Worm (Caenorhabditis elegans) whole organism, L1 larva: Measurements from ENCODE around the gene ZC155.4.

Source experiments
- C04F5.9 ChIP-seq: sonication (generic microtip); optimal IDR thresholded peaks from 2 replicates; lab custom pipeline; 2016; ENCODE audit warnings: missing genetic modification characterization, missing compliant biosample characterization
- aha-1 ChIP-seq: fragments of 150-350 bp; optimal IDR thresholded peaks from 2 replicates; lab custom pipeline; 2014; ENCODE audit warnings: missing biosample characterization, missing genetic modification characterization
- alr-1 ChIP-seq: fragments of 200-800 bp; sonication (Bioruptor generic); optimal IDR thresholded peaks from 2 replicates; lab custom pipeline; 2018; ENCODE audit warnings: borderline replicate concordance, mild to moderate bottlenecking, missing genetic modification characterization, missing compliant biosample characterization
- ceh-63 ChIP-seq: fragments of 200-800 bp; sonication (Bioruptor generic); optimal IDR thresholded peaks from 2 replicates; lab custom pipeline; 2018; ENCODE audit warnings: mild to moderate bottlenecking, missing genetic modification characterization, missing compliant biosample characterization
- ceh-82 ChIP-seq, 3 experiments: fragments of 150-350 bp in 1 of 3; sonication (generic microtip) in 2 of 3; optimal IDR thresholded peaks; 2 replicates each; lab custom pipeline; 2014 to 2017; ENCODE audit warnings: missing biosample characterization in 3 of 3, missing genetic modification characterization in 3 of 3
- ceh-90 ChIP-seq: sonication (generic microtip); optimal IDR thresholded peaks from 2 replicates; lab custom pipeline; 2016; ENCODE audit warnings: missing genetic modification characterization, missing compliant biosample characterization
- ces-1 ChIP-seq: fragments of 150-350 bp; optimal IDR thresholded peaks from 2 replicates; lab custom pipeline; 2014; ENCODE audit warnings: missing biosample characterization, missing genetic modification reagents, missing genetic modification characterization
- dsc-1 ChIP-seq: sonication (generic microtip); optimal IDR thresholded peaks from 2 replicates; lab custom pipeline; 2016; ENCODE audit warnings: mild to moderate bottlenecking, missing genetic modification characterization, missing compliant biosample characterization
- efl-1 ChIP-seq, 4 experiments: fragments of 150-350 bp; optimal IDR thresholded peaks in 3 of 4; peaks in 1 of 4; 1 replicate in 1 of 4; 2 replicates in 3 of 4; lab custom pipeline; 2014; ENCODE audit warnings: missing biosample characterization in 2 of 4, missing genetic modification characterization in 2 of 4, missing genetic modification reagents in 2 of 4
- egl-13 ChIP-seq: sonication (generic microtip); optimal IDR thresholded peaks from 2 replicates; lab custom pipeline; 2016; ENCODE audit warnings: missing genotype, missing genetic modification reagents, missing genetic modification characterization, missing compliant biosample characterization
- elt-3 ChIP-seq, 6 experiments: fragments of 150-350 bp in 1 of 6; sonication (generic microtip); optimal IDR thresholded peaks; 2 replicates each; lab custom pipeline; 2017 to 2018; ENCODE audit warnings: missing biosample characterization in 6 of 6, missing genetic modification characterization in 6 of 6, inconsistent platforms in 1 of 6
- ets-5 ChIP-seq: fragments of 200-800 bp; sonication (Bioruptor generic); IDR thresholded peaks from 2 replicates; pipeline ENCODE4 v1.3.6; 2022; ENCODE audit warnings: missing genetic modification characterization, missing compliant biosample characterization
- fkh-4 ChIP-seq: sonication (generic microtip); optimal IDR thresholded peaks from 2 replicates; lab custom pipeline; 2016; ENCODE audit warnings: missing compliant biosample characterization, missing genetic modification characterization, borderline replicate concordance
- fkh-8 ChIP-seq: sonication (generic microtip); optimal IDR thresholded peaks from 2 replicates; lab custom pipeline; 2016; ENCODE audit warnings: mild to moderate bottlenecking, missing genetic modification characterization, missing compliant biosample characterization
- fos-1 ChIP-seq: fragments of 150-350 bp; optimal IDR thresholded peaks from 2 replicates; lab custom pipeline; 2014; ENCODE audit warnings: missing biosample characterization, missing genetic modification characterization
- grh-1 ChIP-seq: fragments of 200-800 bp; sonication (Bioruptor generic); IDR thresholded peaks from 2 replicates; pipeline ENCODE4 v1.3.6; 2022; ENCODE audit warnings: missing genetic modification reagents, missing genetic modification characterization, missing compliant biosample characterization
- hpl-2 ChIP-seq: fragments of 150-350 bp; optimal IDR thresholded peaks from 2 replicates; lab custom pipeline; 2014; ENCODE audit warnings: missing biosample characterization, missing genetic modification reagents, missing genetic modification characterization
- jun-1 ChIP-seq: fragments of 150-350 bp; optimal IDR thresholded peaks from 2 replicates; lab custom pipeline; 2014; ENCODE audit warnings: missing biosample characterization, missing genetic modification reagents, missing genetic modification characterization
- lin-13 ChIP-seq: fragments of 150-350 bp; optimal IDR thresholded peaks from 2 replicates; lab custom pipeline; 2014; ENCODE audit warnings: missing biosample characterization, missing genetic modification reagents, missing genetic modification characterization
- lin-14 ChIP-seq: fragments of 200-800 bp; sonication (Bioruptor generic); optimal IDR thresholded peaks from 2 replicates; lab custom pipeline; 2018; ENCODE audit warnings: mild to moderate bottlenecking, missing genetic modification characterization, moderate library complexity, missing compliant biosample characterization
- lsy-2 ChIP-seq, 2 experiments: fragments of 150-350 bp; optimal IDR thresholded peaks; 2 replicates each; lab custom pipeline; 2014; ENCODE audit warnings: missing biosample characterization in 2 of 2, missing genetic modification characterization in 2 of 2
- mab-9 ChIP-seq: fragments of 200-800 bp; sonication (Bioruptor generic); IDR thresholded peaks from 2 replicates; pipeline ENCODE4 v1.3.6; 2022; ENCODE audit warnings: missing genetic modification reagents, missing genetic modification characterization, missing compliant biosample characterization
- mef-2 ChIP-seq: fragments of 150-350 bp; optimal IDR thresholded peaks from 2 replicates; lab custom pipeline; 2014; ENCODE audit warnings: missing biosample characterization, missing genetic modification characterization
- mep-1 ChIP-seq: fragments of 150-350 bp; optimal IDR thresholded peaks from 2 replicates; lab custom pipeline; 2014; ENCODE audit warnings: missing biosample characterization, missing genetic modification characterization
- nhr-19 ChIP-seq: fragments of 200-800 bp; sonication (Bioruptor generic); conservative IDR thresholded peaks from 2 replicates; pipeline ENCODE4 v1.3.6; 2022; ENCODE audit warnings: missing genetic modification characterization, missing compliant biosample characterization
- nhr-20 ChIP-seq: sonication (generic microtip); optimal IDR thresholded peaks from 2 replicates; lab custom pipeline; 2016; ENCODE audit warnings: mild to moderate bottlenecking, missing genetic modification characterization, missing compliant biosample characterization
- nhr-28 ChIP-seq: fragments of 150-350 bp; optimal IDR thresholded peaks from 2 replicates; lab custom pipeline; 2014; ENCODE audit warnings: missing biosample characterization, missing genetic modification characterization
- nhr-71 ChIP-seq: sonication (generic microtip); optimal IDR thresholded peaks from 2 replicates; lab custom pipeline; 2016; ENCODE audit warnings: mild to moderate bottlenecking, missing genetic modification characterization, moderate library complexity, missing compliant biosample characterization
- nhr-76 ChIP-seq: sonication (generic microtip); optimal IDR thresholded peaks from 2 replicates; lab custom pipeline; 2017; ENCODE audit warnings: missing biosample characterization, missing genetic modification characterization
- nhr-77 ChIP-seq: fragments of 150-350 bp; optimal IDR thresholded peaks from 2 replicates; lab custom pipeline; 2014; ENCODE audit warnings: missing biosample characterization, missing genetic modification characterization
- nhr-85 ChIP-seq: sonication (generic microtip); peaks from one replicate; lab custom pipeline; 2016; ENCODE audit warnings: missing genetic modification characterization, inconsistent platforms, missing compliant biosample characterization
- rnt-1 ChIP-seq: sonication (generic microtip); optimal IDR thresholded peaks from 2 replicates; lab custom pipeline; 2016; ENCODE audit warnings: mild to moderate bottlenecking, missing genetic modification characterization, moderate library complexity, missing compliant biosample characterization
- skn-1 ChIP-seq: fragments of 150-350 bp; optimal IDR thresholded peaks from 2 replicates; lab custom pipeline; 2014; ENCODE audit warnings: missing biosample characterization, missing genetic modification characterization
- snu-23 ChIP-seq: sonication (generic microtip); optimal IDR thresholded peaks from 2 replicates; lab custom pipeline; 2016; ENCODE audit warnings: missing genetic modification characterization, missing compliant biosample characterization
- sptf-1 ChIP-seq: fragments of 150-350 bp; optimal IDR thresholded peaks from 2 replicates; lab custom pipeline; 2014; ENCODE audit warnings: missing biosample characterization, missing genetic modification characterization
- tbx-2 ChIP-seq: sonication (generic microtip); optimal IDR thresholded peaks from 2 replicates; lab custom pipeline; 2016; ENCODE audit warnings: missing genetic modification characterization, missing compliant biosample characterization
- tlp-1 ChIP-seq: fragments of 150-350 bp; optimal IDR thresholded peaks from 2 replicates; lab custom pipeline; 2014; ENCODE audit warnings: missing biosample characterization, missing genetic modification characterization
- unc-130 ChIP-seq: fragments of 150-350 bp; optimal IDR thresholded peaks from 2 replicates; lab custom pipeline; 2017; ENCODE audit warnings: missing biosample characterization, missing genetic modification characterization, inconsistent platforms
- unc-86 ChIP-seq: sonication (generic microtip); optimal IDR thresholded peaks from 2 replicates; lab custom pipeline; 2016; ENCODE audit warnings: missing genetic modification characterization, missing compliant biosample characterization
- unc-98 ChIP-seq: fragments of 200-800 bp; sonication (Bioruptor generic); IDR thresholded peaks from 2 replicates; pipeline ENCODE4 v1.3.6; 2022; ENCODE audit warnings: missing genetic modification characterization, missing compliant biosample characterization
- zip-4 ChIP-seq: fragments of 200-800 bp; sonication (Bioruptor generic); optimal IDR thresholded peaks from 2 replicates; lab custom pipeline; 2018; ENCODE audit warnings: mild to moderate bottlenecking, missing genetic modification characterization, moderate library complexity, missing compliant biosample characterization

ZC155.4 gene

ce11 chrIII:5210269-5210668 lies 5.0 kb downstream of the ZC155.4 start:
- TF ChIP-seq efl-1 (optimal IDR thresholded peaks at IDR 0.05; lab: Kevin White, UChicago) (no peak), efl-1 (GFP tag; optimal IDR thresholded peaks at IDR 0.05 in 1 of 2; lab: Kevin White, UChicago) (peak in 1 of 2 experiments; percentile 75), nhr-19 (GFP tag; lab: Robert Waterston, UW) (no peak), nhr-20 (no peak)

ce11 chrIII:5208992-5209391 lies 6.3 kb downstream of the ZC155.4 start, which contains the start of gene syx-16:
Gene syx-16, minus strand, starts transcription at chrIII:5209109.
- TF ChIP-seq lsy-2 (tag; optimal IDR thresholded peaks at IDR 0.05; lab: Kevin White, UChicago) = peak in 1 of 2 experiments; percentile 28
- no peak for TF ChIP-seq skn-1 (tag; lab: Kevin White, UChicago)
- TF ChIP-seq elt-3 (tag; optimal IDR thresholded peaks at IDR 0.05; lab: Kevin White, UChicago) = no peak
- TF ChIP-seq dsc-1 (tag; lab: Kevin White, UChicago) = no peak

ce11 chrIII:5206861-5207414 lies 8.3 kb downstream of the ZC155.4 start, which contains the start of gene morc-1:
Gene morc-1, minus strand, starts transcription at chrIII:5206911.
- no peak for TF ChIP-seq nhr-28 (tag; lab: Kevin White, UChicago)
- TF ChIP-seq nhr-20 = no peak
- no peak for TF ChIP-seq fkh-8
- TF ChIP-seq elt-3 (tag; optimal IDR thresholded peaks at IDR 0.05; lab: Kevin White, UChicago) = no peak
- TF ChIP-seq nhr-85 (tag; lab: Kevin White, UChicago) = no peak
- TF ChIP-seq rnt-1 (tag; lab: Kevin White, UChicago) = no peak
- TF ChIP-seq ceh-90 (tag; lab: Kevin White, UChicago) = no peak
- TF ChIP-seq unc-98 (GFP tag; lab: Robert Waterston, UW) = no peak
- TF ChIP-seq tlp-1 (tag; lab: Kevin White, UChicago) = no peak
- no peak for TF ChIP-seq efl-1 (optimal IDR thresholded peaks at IDR 0.05; lab: Kevin White, UChicago)
- TF ChIP-seq efl-1 (GFP tag; optimal IDR thresholded peaks at IDR 0.05 in 1 of 2; lab: Kevin White, UChicago) = no peak
- no peak for TF ChIP-seq lin-14

- TF ChIP-seq mef-2 (no peak), jun-1 (tag; lab: Kevin White, UChicago) (no peak), mab-9 (GFP tag; lab: Robert Waterston, UW) (no peak), nhr-71 (tag; lab: Kevin White, UChicago) (peak; percentile 11)
Observed at ce11 chrIII:5203310-5203709, 12.0 kb downstream of the ZC155.4 start.

ce11 chrIII:5202641-5203040 lies 12.6 kb downstream of the ZC155.4 start:
- TF ChIP-seq unc-86 (tag; lab: Kevin White, UChicago) (no peak), alr-1 (tag; lab: Kevin White, UChicago) (no peak), dsc-1 (tag; lab: Kevin White, UChicago) (no peak), aha-1 (tag; lab: Kevin White, UChicago) (no peak), tbx-2 (peak; percentile 51), ceh-82 (tag; optimal IDR thresholded peaks at IDR 0.05; lab: Kevin White, UChicago) (peak in 1 of 3 experiments; percentile 20), hpl-2 (GFP tag; lab: Kevin White, UChicago) (no peak), nhr-28 (tag; lab: Kevin White, UChicago) (no peak), grh-1 (GFP tag; lab: Robert Waterston, UW) (no peak), jun-1 (tag; lab: Kevin White, UChicago) (peak; percentile 46), lin-13 (GFP tag; lab: Kevin White, UChicago) (peak; percentile 12), nhr-19 (GFP tag; lab: Robert Waterston, UW) (peak; percentile 60), elt-3 (tag; optimal IDR thresholded peaks at IDR 0.05; lab: Kevin White, UChicago) (peak in 5 of 6 experiments; percentile 38 to 81 (median 54)), egl-13 (no peak), efl-1 (optimal IDR thresholded peaks at IDR 0.05; lab: Kevin White, UChicago) (peak; percentile 53 to 59), efl-1 (GFP tag; optimal IDR thresholded peaks at IDR 0.05 in 1 of 2; lab: Kevin White, UChicago) (peak in 1 of 2 experiments; percentile 24), ceh-63 (GFP tag; lab: Kevin White, UChicago) (no peak), rnt-1 (tag; lab: Kevin White, UChicago) (peak; percentile 40), unc-130 (tag; lab: Kevin White, UChicago) (no peak), mef-2 (no peak), fos-1 (tag; lab: Kevin White, UChicago) (peak; percentile 28), mep-1 (tag; lab: Kevin White, UChicago) (peak; percentile 72), sptf-1 (tag; lab: Kevin White, UChicago) (no peak), zip-4 (no peak), ets-5 (no peak), nhr-20 (peak; percentile 87), C04F5.9 (tag; lab: Kevin White, UChicago) (no peak), nhr-77 (tag; lab: Kevin White, UChicago) (peak; percentile 76), nhr-76 (no peak), tlp-1 (tag; lab: Kevin White, UChicago) (no peak), fkh-4 (tag; lab: Kevin White, UChicago) (no peak), snu-23 (peak; percentile 85), ces-1 (GFP tag; lab: Kevin White, UChicago) (no peak), nhr-85 (tag; lab: Kevin White, UChicago) (peak; percentile 89)
